Worm (Caenorhabditis elegans) whole organism, midembryonic: ENCODE results near the gene B0563.18.

Experiments used
- T22C8.4 ChIP-seq: fragments of 200-800 bp; sonication (Bioruptor generic); IDR thresholded peaks from 2 replicates; pipeline ENCODE4 v1.3.6; 2022; ENCODE audit warnings: missing genetic modification characterization, missing compliant biosample characterization
- cog-1 ChIP-seq: sonication (generic microtip); optimal IDR thresholded peaks from 2 replicates; lab custom pipeline; 2016; ENCODE audit warnings: missing genetic modification characterization, missing compliant biosample characterization
- flt-1 ChIP-seq: fragments of 200-800 bp; sonication (Bioruptor generic); IDR thresholded peaks from 2 replicates; pipeline ENCODE4 v1.3.6; 2022; ENCODE audit warnings: missing genetic modification characterization, missing compliant biosample characterization
- klf-2 ChIP-seq: fragments of 200-800 bp; sonication (Bioruptor generic); conservative IDR thresholded peaks from 2 replicates; pipeline ENCODE4 v1.3.6; 2022; ENCODE audit warnings: missing genetic modification reagents, missing genetic modification characterization, missing compliant biosample characterization
- med-1 ChIP-seq: sonication (generic microtip); optimal IDR thresholded peaks from 2 replicates; lab custom pipeline; 2017; ENCODE audit warnings: missing genetic modification characterization, mild to moderate bottlenecking, missing compliant biosample characterization, antibody characterized with exemption, missing genetic modification reagents; ENCODE audit not compliant: insufficient read depth
- ref-1 ChIP-seq: fragments of 200-800 bp; sonication (Bioruptor generic); conservative IDR thresholded peaks from 2 replicates; pipeline ENCODE4 v1.3.6; 2022; ENCODE audit warnings: missing genetic modification reagents, missing genetic modification characterization, missing compliant biosample characterization
- tab-1 ChIP-seq: fragments of 200-800 bp; sonication (Bioruptor generic); IDR thresholded peaks from 2 replicates; pipeline ENCODE4 v1.3.6; 2022; ENCODE audit warnings: missing genetic modification characterization, missing compliant biosample characterization
- ztf-23 ChIP-seq: fragments of 200-800 bp; sonication (Bioruptor generic); IDR thresholded peaks from 2 replicates; pipeline ENCODE4 v1.3.6; 2022; ENCODE audit warnings: missing genetic modification reagents, missing genetic modification characterization, missing compliant biosample characterization
- ztf-29 ChIP-seq: fragments of 200-800 bp; sonication (Bioruptor generic); IDR thresholded peaks from 2 replicates; pipeline ENCODE4 v1.3.6; 2022; ENCODE audit warnings: missing genetic modification reagents, missing genetic modification characterization, missing compliant biosample characterization

DNA sequence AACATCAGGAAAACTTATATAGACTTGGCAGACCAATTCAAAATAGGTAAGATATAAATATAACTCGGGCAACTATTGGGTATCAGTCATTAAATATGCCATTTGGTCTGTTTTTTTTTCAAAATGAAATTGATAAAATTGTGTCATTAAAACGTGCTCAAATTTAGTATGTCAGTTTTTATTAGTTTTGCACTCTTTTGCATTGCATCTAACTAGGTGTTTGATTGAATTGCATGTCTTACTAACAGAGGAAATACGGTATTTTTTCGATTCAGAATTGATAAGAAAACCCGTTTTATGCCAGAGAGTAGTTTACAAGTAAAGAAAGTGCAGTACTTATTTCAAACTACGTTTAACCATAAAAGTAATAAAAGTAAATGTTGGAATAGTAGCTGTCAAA, 16.6 kb upstream of the B0563.18 start:
- TF ChIP-seq ztf-23 (GFP tag; lab: Robert Waterston, UW) (no peak), med-1 (GFP tag; lab: Kevin White, UChicago) (no peak), ztf-29 (GFP tag; lab: Robert Waterston, UW) (no peak), cog-1 (tag; lab: Kevin White, UChicago) (no peak), ref-1 (GFP tag; lab: Robert Waterston, UW) (no peak), flt-1 (no peak), T22C8.4 (GFP tag; lab: Robert Waterston, UW) (no peak), klf-2 (no peak), tab-1 (GFP tag; lab: Robert Waterston, UW) (no peak)
